Worm (Caenorhabditis elegans) whole organism, L1 larva: ENCODE data around the gene lat-2.

ENCODE experiments used
- C04F5.9 ChIP-seq: sonication (generic microtip); optimal IDR thresholded peaks from 2 replicates; lab custom pipeline; 2016; ENCODE audit warnings: missing genetic modification characterization, missing compliant biosample characterization
- C34B4.2 ChIP-seq: sonication (generic microtip); optimal IDR thresholded peaks from 2 replicates; lab custom pipeline; 2017; ENCODE audit warnings: mild to moderate bottlenecking, missing genetic modification characterization, missing compliant biosample characterization
- aha-1 ChIP-seq: fragments of 150-350 bp; optimal IDR thresholded peaks from 2 replicates; lab custom pipeline; 2014; ENCODE audit warnings: missing biosample characterization, missing genetic modification characterization
- blmp-1 ChIP-seq: fragments of 150-350 bp; optimal IDR thresholded peaks from 2 replicates; lab custom pipeline; 2014; ENCODE audit warnings: missing biosample characterization, missing genetic modification characterization
- dpl-1 ChIP-seq, 3 experiments: fragments of 150-350 bp in 2 of 3; sonication (generic microtip) in 1 of 3; optimal IDR thresholded peaks; 2 replicates each; lab custom pipeline; 2014 to 2017; ENCODE audit warnings: missing biosample characterization in 3 of 3, missing genetic modification characterization in 3 of 3, missing genetic modification reagents in 3 of 3
- egl-13 ChIP-seq: sonication (generic microtip); optimal IDR thresholded peaks from 2 replicates; lab custom pipeline; 2016; ENCODE audit warnings: missing genotype, missing genetic modification reagents, missing genetic modification characterization, missing compliant biosample characterization
- ets-5 ChIP-seq: fragments of 200-800 bp; sonication (Bioruptor generic); IDR thresholded peaks from 2 replicates; pipeline ENCODE4 v1.3.6; 2022; ENCODE audit warnings: missing genetic modification characterization, missing compliant biosample characterization
- fkh-8 ChIP-seq: sonication (generic microtip); optimal IDR thresholded peaks from 2 replicates; lab custom pipeline; 2016; ENCODE audit warnings: mild to moderate bottlenecking, missing genetic modification characterization, missing compliant biosample characterization
- irx-1 ChIP-seq: sonication (generic microtip); optimal IDR thresholded peaks from 2 replicates; lab custom pipeline; 2016; ENCODE audit warnings: missing genetic modification characterization, missing compliant biosample characterization
- lsy-2 ChIP-seq, 2 experiments: fragments of 150-350 bp; optimal IDR thresholded peaks; 2 replicates each; lab custom pipeline; 2014; ENCODE audit warnings: missing biosample characterization in 2 of 2, missing genetic modification characterization in 2 of 2
- mef-2 ChIP-seq: fragments of 150-350 bp; optimal IDR thresholded peaks from 2 replicates; lab custom pipeline; 2014; ENCODE audit warnings: missing biosample characterization, missing genetic modification characterization
- nhr-11 ChIP-seq: fragments of 150-350 bp; optimal IDR thresholded peaks from 2 replicates; lab custom pipeline; 2014; ENCODE audit warnings: missing biosample characterization, missing genetic modification characterization
- nhr-12 ChIP-seq: sonication (generic microtip); optimal IDR thresholded peaks from 2 replicates; lab custom pipeline; 2017; ENCODE audit warnings: missing biosample characterization, missing genetic modification characterization
- nhr-28 ChIP-seq: fragments of 150-350 bp; optimal IDR thresholded peaks from 2 replicates; lab custom pipeline; 2014; ENCODE audit warnings: missing biosample characterization, missing genetic modification characterization
- nhr-76 ChIP-seq: sonication (generic microtip); optimal IDR thresholded peaks from 2 replicates; lab custom pipeline; 2017; ENCODE audit warnings: missing biosample characterization, missing genetic modification characterization
- nhr-77 ChIP-seq: fragments of 150-350 bp; optimal IDR thresholded peaks from 2 replicates; lab custom pipeline; 2014; ENCODE audit warnings: missing biosample characterization, missing genetic modification characterization
- snpc-4 ChIP-seq: fragments of 150-350 bp; optimal IDR thresholded peaks from 2 replicates; lab custom pipeline; 2014; ENCODE audit warnings: missing biosample characterization, missing genetic modification characterization
- sptf-1 ChIP-seq: fragments of 150-350 bp; optimal IDR thresholded peaks from 2 replicates; lab custom pipeline; 2014; ENCODE audit warnings: missing biosample characterization, missing genetic modification characterization
- sup-37 ChIP-seq: fragments of 200-800 bp; sonication (Bioruptor generic); optimal IDR thresholded peaks from 2 replicates; lab custom pipeline; 2018; ENCODE audit warnings: mild to moderate bottlenecking, missing genetic modification characterization, missing compliant biosample characterization
- zag-1 ChIP-seq: fragments of 150-350 bp; optimal IDR thresholded peaks from 2 replicates; lab custom pipeline; 2014; ENCODE audit warnings: missing biosample characterization, missing genetic modification characterization
- ztf-4 ChIP-seq: fragments of 150-350 bp; optimal IDR thresholded peaks from 2 replicates; lab custom pipeline; 2014; ENCODE audit warnings: missing biosample characterization, missing genetic modification characterization

lat-2 gene

DNA sequence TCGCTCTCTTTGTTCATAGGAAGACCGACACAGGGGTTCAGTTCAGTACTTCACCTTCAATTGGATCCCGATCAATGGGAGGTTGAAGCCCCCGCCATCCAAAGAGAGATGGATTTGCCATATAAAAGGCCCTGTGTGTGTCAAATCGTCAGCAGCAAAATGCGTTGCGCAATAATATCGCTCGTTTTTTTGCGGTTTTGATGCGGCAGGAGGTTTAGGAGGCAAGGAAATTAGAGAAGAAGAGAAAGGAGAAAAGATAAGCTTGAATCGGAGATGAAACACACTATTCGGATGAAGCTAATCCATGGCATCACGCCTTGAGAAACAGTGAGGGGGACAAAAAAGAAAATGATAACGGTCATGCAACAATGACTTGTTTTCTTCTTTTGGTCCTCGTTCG, 35.6 kb downstream of the lat-2 start:
- TF ChIP-seq sup-37 (no peak), ets-5 (GFP tag; lab: Robert Waterston, UW) (no peak), blmp-1 (tag; lab: Kevin White, UChicago) (peak; percentile 48)

DNA sequence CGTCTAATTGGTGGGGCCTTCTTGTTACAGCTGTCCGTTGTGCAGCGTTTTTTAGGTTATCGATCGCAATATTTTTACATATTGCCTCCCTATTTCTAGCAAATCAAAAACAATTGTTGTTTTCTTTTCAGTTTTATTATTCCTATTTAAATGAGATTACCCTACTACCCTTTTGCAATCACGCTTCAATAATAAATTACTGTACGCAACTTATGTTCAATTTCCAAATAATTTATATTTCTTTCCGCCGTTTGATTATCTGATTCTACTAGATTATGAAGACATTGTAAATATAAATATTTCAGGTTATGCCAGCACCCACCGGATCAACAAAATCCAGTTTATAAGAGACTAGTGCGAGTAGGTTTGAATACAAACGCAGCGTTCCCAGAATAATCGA, 46.5 kb downstream of the lat-2 start, which contains the start of gene ZK430.5:
Gene ZK430.5, plus strand, starts transcription at position 301 of the 400 bp plus-strand sequence.
- TF ChIP-seq C04F5.9 (tag; lab: Kevin White, UChicago), result no peak
- TF ChIP-seq nhr-77 (tag; lab: Kevin White, UChicago), result no peak
- no peak for TF ChIP-seq nhr-11 (tag; lab: Kevin White, UChicago)
- TF ChIP-seq sup-37, result no peak
- TF ChIP-seq mef-2, result no peak
- no peak for TF ChIP-seq fkh-8 (tag; lab: Kevin White, UChicago)
- no peak for TF ChIP-seq egl-13
- TF ChIP-seq irx-1 (tag; lab: Kevin White, UChicago), result no peak
- no peak for TF ChIP-seq lsy-2 (tag; optimal IDR thresholded peaks at IDR 0.05; lab: Kevin White, UChicago)

DNA sequence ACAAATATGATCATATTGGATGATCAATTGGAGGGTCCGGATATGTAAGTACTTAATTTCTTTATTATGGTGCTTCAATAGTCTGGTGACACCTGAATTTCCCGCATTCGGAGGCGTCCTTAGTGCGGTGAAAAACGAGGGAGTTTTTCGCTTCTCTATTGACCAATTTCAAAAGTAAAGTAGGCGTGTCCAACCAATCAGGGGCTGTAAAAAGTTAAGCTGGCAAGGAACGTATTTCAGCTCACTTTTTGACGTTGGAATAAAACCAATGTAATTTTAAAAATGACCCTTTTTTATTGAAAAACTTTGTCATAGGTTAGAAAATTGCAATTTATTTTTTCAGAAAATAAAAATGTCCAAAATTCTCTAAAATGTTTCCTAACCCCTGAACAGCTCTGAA, 50.8 kb downstream of the lat-2 start:
- TF ChIP-seq zag-1 (tag; lab: Kevin White, UChicago) (no peak), nhr-76 (tag; lab: Kevin White, UChicago) (no peak), aha-1 (tag; lab: Kevin White, UChicago) (no peak), sptf-1 (no peak), dpl-1 (GFP tag; optimal IDR thresholded peaks at IDR 0.05; lab: Kevin White, UChicago) (no peak), snpc-4 (tag; lab: Kevin White, UChicago) (no peak), ztf-4 (no peak), nhr-12 (tag; lab: Kevin White, UChicago) (no peak)
- TF ChIP-seq, all 84 proteins: peak for 0

DNA sequence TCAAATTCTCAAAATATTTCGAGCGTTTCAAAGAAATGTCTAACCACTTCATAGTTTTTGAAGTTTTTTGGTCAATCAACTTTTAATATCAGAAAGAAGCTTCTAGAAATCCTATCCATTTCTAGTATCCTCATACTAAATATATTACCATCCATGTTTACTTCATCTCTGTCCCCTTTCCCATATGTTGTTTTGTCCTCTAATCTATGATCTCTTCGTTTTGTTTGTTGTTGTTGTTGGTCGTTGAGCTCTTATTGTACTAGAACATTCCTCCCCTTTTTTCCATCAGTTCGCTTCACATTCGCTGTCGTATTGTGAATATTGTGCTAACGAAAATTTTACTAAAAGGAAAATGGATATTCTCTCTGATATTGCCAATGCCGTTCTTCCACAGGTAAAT, 58.5 kb downstream of the lat-2 start, which contains the start of gene sod-5:
Gene sod-5, plus strand, starts transcription at position 301 of the 400 bp plus-strand sequence.
- TF ChIP-seq nhr-28 (tag; lab: Kevin White, UChicago) (no peak), C34B4.2 (tag; lab: Kevin White, UChicago) (no peak)
